Worm (Caenorhabditis elegans): ENCODE results near the gene T21B10.3.

- TF ChIP-seq T22C8.4 (GFP tag; IDR thresholded peaks at IDR 0.05): no peak
- TF ChIP-seq ref-1 (GFP tag; conservative IDR thresholded peaks at IDR 0.05): no peak
- TF ChIP-seq flt-1 (GFP tag; IDR thresholded peaks at IDR 0.05): no peak
- no peak for TF ChIP-seq med-1 (GFP tag; optimal IDR thresholded peaks at IDR 0.05; ENCODE audit: insufficient read depth)
- no peak for TF ChIP-seq klf-2 (GFP tag; conservative IDR thresholded peaks at IDR 0.05)
- no peak for TF ChIP-seq ztf-29 (GFP tag; IDR thresholded peaks at IDR 0.05)
Observed at ce11 chrII:8917339-8917738, 16.8 kb upstream of the T21B10.3 start.

Data from whole organism, midembryonic.